Worm (Caenorhabditis elegans) whole organism, L1 larva: ENCODE results near the gene Y54G2A.57.

Experiments used
- F16B12.6 ChIP-seq: fragments of 150-350 bp; optimal IDR thresholded peaks from 2 replicates; lab custom pipeline; 2014; ENCODE audit warnings: missing biosample characterization, missing genetic modification characterization
- Y116A8C.19 ChIP-seq: sonication (generic microtip); optimal IDR thresholded peaks from 2 replicates; lab custom pipeline; 2016; ENCODE audit warnings: missing compliant biosample characterization, missing genetic modification characterization, borderline replicate concordance
- aly-2 ChIP-seq: fragments of 150-350 bp; optimal IDR thresholded peaks from 2 replicates; lab custom pipeline; 2014; ENCODE audit warnings: missing biosample characterization, missing genetic modification characterization
- ceh-8 ChIP-seq: fragments of 200-800 bp; sonication (Bioruptor generic); optimal IDR thresholded peaks from 2 replicates; lab custom pipeline; 2018; ENCODE audit warnings: mild to moderate bottlenecking, missing genetic modification characterization, moderate library complexity, missing compliant biosample characterization
- ceh-82 ChIP-seq, 3 experiments: fragments of 150-350 bp in 1 of 3; sonication (generic microtip) in 2 of 3; optimal IDR thresholded peaks; 2 replicates each; lab custom pipeline; 2014 to 2017; ENCODE audit warnings: missing biosample characterization in 3 of 3, missing genetic modification characterization in 3 of 3
- ceh-90 ChIP-seq: sonication (generic microtip); optimal IDR thresholded peaks from 2 replicates; lab custom pipeline; 2016; ENCODE audit warnings: missing genetic modification characterization, missing compliant biosample characterization
- ces-1 ChIP-seq: fragments of 150-350 bp; optimal IDR thresholded peaks from 2 replicates; lab custom pipeline; 2014; ENCODE audit warnings: missing biosample characterization, missing genetic modification reagents, missing genetic modification characterization
- dpl-1 ChIP-seq, 3 experiments: fragments of 150-350 bp in 2 of 3; sonication (generic microtip) in 1 of 3; optimal IDR thresholded peaks; 2 replicates each; lab custom pipeline; 2014 to 2017; ENCODE audit warnings: missing biosample characterization in 3 of 3, missing genetic modification characterization in 3 of 3, missing genetic modification reagents in 3 of 3
- efl-1 ChIP-seq, 4 experiments: fragments of 150-350 bp; optimal IDR thresholded peaks in 3 of 4; peaks in 1 of 4; 1 replicate in 1 of 4; 2 replicates in 3 of 4; lab custom pipeline; 2014; ENCODE audit warnings: missing biosample characterization in 2 of 4, missing genetic modification characterization in 2 of 4, missing genetic modification reagents in 2 of 4
- egl-13 ChIP-seq: sonication (generic microtip); optimal IDR thresholded peaks from 2 replicates; lab custom pipeline; 2016; ENCODE audit warnings: missing genotype, missing genetic modification reagents, missing genetic modification characterization, missing compliant biosample characterization
- elt-2 ChIP-seq: sonication (generic microtip); optimal IDR thresholded peaks from 2 replicates; lab custom pipeline; 2016; ENCODE audit warnings: missing genetic modification characterization, mild to moderate bottlenecking, inconsistent platforms, missing compliant biosample characterization, missing genetic modification reagents
- elt-3 ChIP-seq, 6 experiments: fragments of 150-350 bp in 1 of 6; sonication (generic microtip); optimal IDR thresholded peaks; 2 replicates each; lab custom pipeline; 2017 to 2018; ENCODE audit warnings: missing biosample characterization in 6 of 6, missing genetic modification characterization in 6 of 6, inconsistent platforms in 1 of 6
- ets-5 ChIP-seq: fragments of 200-800 bp; sonication (Bioruptor generic); IDR thresholded peaks from 2 replicates; pipeline ENCODE4 v1.3.6; 2022; ENCODE audit warnings: missing genetic modification characterization, missing compliant biosample characterization
- fkh-10 ChIP-seq: sonication (generic microtip); optimal IDR thresholded peaks from 2 replicates; lab custom pipeline; 2017; ENCODE audit warnings: missing biosample characterization, missing genetic modification reagents, missing genetic modification characterization
- fkh-4 ChIP-seq: sonication (generic microtip); optimal IDR thresholded peaks from 2 replicates; lab custom pipeline; 2016; ENCODE audit warnings: missing compliant biosample characterization, missing genetic modification characterization, borderline replicate concordance
- fkh-8 ChIP-seq: sonication (generic microtip); optimal IDR thresholded peaks from 2 replicates; lab custom pipeline; 2016; ENCODE audit warnings: mild to moderate bottlenecking, missing genetic modification characterization, missing compliant biosample characterization
- fos-1 ChIP-seq: fragments of 150-350 bp; optimal IDR thresholded peaks from 2 replicates; lab custom pipeline; 2014; ENCODE audit warnings: missing biosample characterization, missing genetic modification characterization
- hpl-2 ChIP-seq: fragments of 150-350 bp; optimal IDR thresholded peaks from 2 replicates; lab custom pipeline; 2014; ENCODE audit warnings: missing biosample characterization, missing genetic modification reagents, missing genetic modification characterization
- isw-1 ChIP-seq: fragments of 200-800 bp; sonication (Bioruptor generic); IDR thresholded peaks from 2 replicates; pipeline ENCODE4 v1.3.6; 2022; ENCODE audit warnings: missing genetic modification characterization, missing compliant biosample characterization
- jun-1 ChIP-seq: fragments of 150-350 bp; optimal IDR thresholded peaks from 2 replicates; lab custom pipeline; 2014; ENCODE audit warnings: missing biosample characterization, missing genetic modification reagents, missing genetic modification characterization
- lin-35 ChIP-seq, 2 experiments: fragments of 150-350 bp; optimal IDR thresholded peaks; 2 replicates each; lab custom pipeline; 2014; ENCODE audit warnings: missing biosample characterization in 2 of 2, missing genetic modification characterization in 2 of 2, missing genetic modification reagents in 2 of 2
- lir-3 ChIP-seq: sonication (generic microtip); optimal IDR thresholded peaks from 2 replicates; lab custom pipeline; 2016; ENCODE audit warnings: mild to moderate bottlenecking, missing genetic modification characterization, moderate library complexity, missing compliant biosample characterization; ENCODE audit not compliant: poor library complexity
- mab-9 ChIP-seq: fragments of 200-800 bp; sonication (Bioruptor generic); IDR thresholded peaks from 2 replicates; pipeline ENCODE4 v1.3.6; 2022; ENCODE audit warnings: missing genetic modification reagents, missing genetic modification characterization, missing compliant biosample characterization
- mdl-1 ChIP-seq, 2 experiments: fragments of 150-350 bp; optimal IDR thresholded peaks; 2 replicates each; lab custom pipeline; 2014 to 2017; ENCODE audit warnings: missing biosample characterization in 2 of 2, missing genetic modification characterization in 2 of 2, inconsistent platforms in 1 of 2
- mep-1 ChIP-seq: fragments of 150-350 bp; optimal IDR thresholded peaks from 2 replicates; lab custom pipeline; 2014; ENCODE audit warnings: missing biosample characterization, missing genetic modification characterization
- nhr-11 ChIP-seq: fragments of 150-350 bp; optimal IDR thresholded peaks from 2 replicates; lab custom pipeline; 2014; ENCODE audit warnings: missing biosample characterization, missing genetic modification characterization
- nhr-12 ChIP-seq: sonication (generic microtip); optimal IDR thresholded peaks from 2 replicates; lab custom pipeline; 2017; ENCODE audit warnings: missing biosample characterization, missing genetic modification characterization
- nhr-19 ChIP-seq: fragments of 200-800 bp; sonication (Bioruptor generic); conservative IDR thresholded peaks from 2 replicates; pipeline ENCODE4 v1.3.6; 2022; ENCODE audit warnings: missing genetic modification characterization, missing compliant biosample characterization
- nhr-20 ChIP-seq: sonication (generic microtip); optimal IDR thresholded peaks from 2 replicates; lab custom pipeline; 2016; ENCODE audit warnings: mild to moderate bottlenecking, missing genetic modification characterization, missing compliant biosample characterization
- nhr-237 ChIP-seq: fragments of 150-350 bp; optimal IDR thresholded peaks from 2 replicates; lab custom pipeline; 2014; ENCODE audit warnings: missing biosample characterization, missing genetic modification characterization
- nhr-47 ChIP-seq: sonication (generic microtip); optimal IDR thresholded peaks from 2 replicates; lab custom pipeline; 2016; ENCODE audit warnings: mild to moderate bottlenecking, missing genetic modification characterization, moderate library complexity, missing compliant biosample characterization
- nhr-76 ChIP-seq: sonication (generic microtip); optimal IDR thresholded peaks from 2 replicates; lab custom pipeline; 2017; ENCODE audit warnings: missing biosample characterization, missing genetic modification characterization
- nhr-77 ChIP-seq: fragments of 150-350 bp; optimal IDR thresholded peaks from 2 replicates; lab custom pipeline; 2014; ENCODE audit warnings: missing biosample characterization, missing genetic modification characterization
- nhr-84 ChIP-seq: sonication (generic microtip); optimal IDR thresholded peaks from 2 replicates; lab custom pipeline; 2017; ENCODE audit warnings: missing biosample characterization, missing genetic modification characterization
- nhr-85 ChIP-seq: sonication (generic microtip); peaks from one replicate; lab custom pipeline; 2016; ENCODE audit warnings: missing genetic modification characterization, inconsistent platforms, missing compliant biosample characterization
- nhr-90 ChIP-seq: sonication (generic microtip); optimal IDR thresholded peaks from 2 replicates; lab custom pipeline; 2016; ENCODE audit warnings: mild to moderate bottlenecking, missing genetic modification characterization, missing compliant biosample characterization; ENCODE audit not compliant: poor library complexity
- pax-3 ChIP-seq: fragments of 200-800 bp; sonication (Bioruptor generic); optimal IDR thresholded peaks from 2 replicates; lab custom pipeline; 2018; ENCODE audit warnings: mild to moderate bottlenecking, missing genetic modification characterization, moderate library complexity, missing compliant biosample characterization
- pqm-1 ChIP-seq: sonication (generic microtip); optimal IDR thresholded peaks from 3 replicates; lab custom pipeline; 2017; ENCODE audit warnings: missing biosample characterization, missing genetic modification characterization
- rnt-1 ChIP-seq: sonication (generic microtip); optimal IDR thresholded peaks from 2 replicates; lab custom pipeline; 2016; ENCODE audit warnings: mild to moderate bottlenecking, missing genetic modification characterization, moderate library complexity, missing compliant biosample characterization
- snpc-4 ChIP-seq: fragments of 150-350 bp; optimal IDR thresholded peaks from 2 replicates; lab custom pipeline; 2014; ENCODE audit warnings: missing biosample characterization, missing genetic modification characterization
- snu-23 ChIP-seq: sonication (generic microtip); optimal IDR thresholded peaks from 2 replicates; lab custom pipeline; 2016; ENCODE audit warnings: missing genetic modification characterization, missing compliant biosample characterization
- swsn-7 ChIP-seq: sonication (generic microtip); optimal IDR thresholded peaks from 2 replicates; lab custom pipeline; 2016; ENCODE audit warnings: missing genetic modification characterization, missing compliant biosample characterization
- tbx-2 ChIP-seq: sonication (generic microtip); optimal IDR thresholded peaks from 2 replicates; lab custom pipeline; 2016; ENCODE audit warnings: missing genetic modification characterization, missing compliant biosample characterization
- tlp-1 ChIP-seq: fragments of 150-350 bp; optimal IDR thresholded peaks from 2 replicates; lab custom pipeline; 2014; ENCODE audit warnings: missing biosample characterization, missing genetic modification characterization
- unc-130 ChIP-seq: fragments of 150-350 bp; optimal IDR thresholded peaks from 2 replicates; lab custom pipeline; 2017; ENCODE audit warnings: missing biosample characterization, missing genetic modification characterization, inconsistent platforms
- unc-62 ChIP-seq: fragments of 150-350 bp; optimal IDR thresholded peaks from 2 replicates; lab custom pipeline; 2014; ENCODE audit warnings: missing biosample characterization, missing genetic modification reagents, missing genetic modification characterization
- unc-98 ChIP-seq: fragments of 200-800 bp; sonication (Bioruptor generic); IDR thresholded peaks from 2 replicates; pipeline ENCODE4 v1.3.6; 2022; ENCODE audit warnings: missing genetic modification characterization, missing compliant biosample characterization
- vab-15 ChIP-seq: sonication (generic microtip); optimal IDR thresholded peaks from 2 replicates; lab custom pipeline; 2017; ENCODE audit warnings: missing genotype, mild to moderate bottlenecking, missing genetic modification characterization, missing compliant biosample characterization
- xbp-1 ChIP-seq: sonication (generic microtip); optimal IDR thresholded peaks from 2 replicates; lab custom pipeline; 2016; ENCODE audit warnings: missing genetic modification characterization, missing compliant biosample characterization
- zag-1 ChIP-seq: fragments of 150-350 bp; optimal IDR thresholded peaks from 2 replicates; lab custom pipeline; 2014; ENCODE audit warnings: missing biosample characterization, missing genetic modification characterization
- zip-4 ChIP-seq: fragments of 200-800 bp; sonication (Bioruptor generic); optimal IDR thresholded peaks from 2 replicates; lab custom pipeline; 2018; ENCODE audit warnings: mild to moderate bottlenecking, missing genetic modification characterization, moderate library complexity, missing compliant biosample characterization
- ztf-11 ChIP-seq, 2 experiments: sonication (generic microtip); optimal IDR thresholded peaks; 2 replicates each; lab custom pipeline; 2016 to 2017; ENCODE audit warnings: missing genetic modification characterization in 2 of 2, missing biosample characterization in 1 of 2, missing compliant biosample characterization in 1 of 2
- ztf-4 ChIP-seq: fragments of 150-350 bp; optimal IDR thresholded peaks from 2 replicates; lab custom pipeline; 2014; ENCODE audit warnings: missing biosample characterization, missing genetic modification characterization

Y54G2A.57 gene

DNA sequence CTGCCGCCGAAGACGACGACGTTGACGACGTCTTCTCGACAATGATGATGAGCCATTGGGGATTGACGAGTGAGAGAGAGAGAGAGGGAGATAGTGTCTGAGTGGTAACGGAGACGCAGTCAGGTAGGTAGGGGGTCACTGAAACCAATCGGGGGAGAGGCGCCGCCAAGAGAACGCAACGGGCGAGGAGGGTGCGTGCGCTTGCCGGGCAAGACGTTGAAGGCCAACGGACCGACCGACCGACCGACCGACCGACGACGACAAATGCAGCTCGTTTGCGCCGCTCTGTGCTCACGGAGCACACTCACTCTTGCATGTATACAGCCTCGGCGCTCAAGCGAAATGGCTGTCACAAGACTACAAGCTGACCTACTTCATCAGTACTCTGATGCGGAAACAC, 20.8 kb downstream of the Y54G2A.57 start:
- TF ChIP-seq ceh-82 (tag; optimal IDR thresholded peaks at IDR 0.05; lab: Kevin White, UChicago) (peak in 2 of 3 experiments; percentile 32 to 37), fkh-10 (no peak), nhr-11 (tag; lab: Kevin White, UChicago) (no peak), pqm-1 (tag; lab: Kevin White, UChicago) (no peak), Y116A8C.19 (tag; lab: Kevin White, UChicago) (no peak), ztf-11 (tag; optimal IDR thresholded peaks at IDR 0.05; lab: Kevin White, UChicago) (peak in 1 of 2 experiments; percentile 32), xbp-1 (tag; lab: Kevin White, UChicago) (peak; percentile 19), ets-5 (GFP tag; lab: Robert Waterston, UW) (no peak), rnt-1 (tag; lab: Kevin White, UChicago) (peak; percentile 18), nhr-47 (peak; percentile 65), vab-15 (tag; lab: Kevin White, UChicago) (no peak), nhr-237 (no peak), swsn-7 (tag; lab: Kevin White, UChicago) (peak; percentile 36), dpl-1 (GFP tag; optimal IDR thresholded peaks at IDR 0.05; lab: Kevin White, UChicago) (no peak), nhr-20 (tag; lab: Kevin White, UChicago) (peak; percentile 8), nhr-76 (tag; lab: Kevin White, UChicago) (no peak), elt-2 (no peak), jun-1 (tag; lab: Kevin White, UChicago) (no peak), ceh-90 (tag; lab: Kevin White, UChicago) (no peak), zip-4 (GFP tag; lab: Kevin White, UChicago) (no peak), fkh-8 (tag; lab: Kevin White, UChicago) (peak; percentile 82), hpl-2 (GFP tag; lab: Kevin White, UChicago) (no peak), fos-1 (tag; lab: Kevin White, UChicago) (no peak), mab-9 (GFP tag; lab: Robert Waterston, UW) (0 out of 2 replicates have a peak, but pooled peaks have one; percentile 32), zag-1 (tag; lab: Kevin White, UChicago) (no peak), fkh-4 (tag; lab: Kevin White, UChicago) (no peak), tbx-2 (tag; lab: Kevin White, UChicago) (peak; percentile 41), nhr-84 (no peak), snu-23 (GFP tag; lab: Kevin White, UChicago) (peak; percentile 32), nhr-19 (GFP tag; lab: Robert Waterston, UW) (peak; percentile 28; the same call in 1 of the 2 replicates), tlp-1 (tag; lab: Kevin White, UChicago) (no peak), unc-98 (GFP tag; lab: Robert Waterston, UW) (no peak), unc-130 (tag; lab: Kevin White, UChicago) (no peak), ztf-4 (tag; lab: Kevin White, UChicago) (no peak), elt-3 (tag; optimal IDR thresholded peaks at IDR 0.05; lab: Kevin White, UChicago) (no peak), nhr-90 (tag; lab: Kevin White, UChicago) (no peak), lir-3 (tag; lab: Kevin White, UChicago) (no peak), ceh-8 (GFP tag; lab: Kevin White, UChicago) (peak; percentile 56), snpc-4 (tag; lab: Kevin White, UChicago) (no peak), F16B12.6 (tag; lab: Kevin White, UChicago) (no peak), mep-1 (tag; lab: Kevin White, UChicago) (peak; percentile 20), pax-3 (tag; lab: Kevin White, UChicago) (peak; percentile 49), egl-13 (tag; lab: Kevin White, UChicago) (peak; percentile 42), unc-62 (GFP tag; lab: Kevin White, UChicago) (no peak), nhr-85 (tag; lab: Kevin White, UChicago) (peak; percentile 67), aly-2 (no peak), ces-1 (GFP tag; lab: Kevin White, UChicago) (no peak), nhr-77 (tag; lab: Kevin White, UChicago) (no peak), nhr-12 (tag; lab: Kevin White, UChicago) (no peak), mdl-1 (tag; optimal IDR thresholded peaks at IDR 0.05; lab: Kevin White, UChicago) (peak in 1 of 2 experiments; percentile 20), isw-1 (GFP tag; lab: Robert Waterston, UW) (no peak), efl-1 (optimal IDR thresholded peaks at IDR 0.05; lab: Kevin White, UChicago) (no peak), efl-1 (GFP tag; optimal IDR thresholded peaks at IDR 0.05 in 1 of 2; lab: Kevin White, UChicago) (peak in 1 of 2 experiments; percentile 88), lin-35 (GFP tag; optimal IDR thresholded peaks at IDR 0.05; lab: Kevin White, UChicago) (peak in 1 of 2 experiments; percentile 32)
